Worm (Caenorhabditis elegans) whole organism, L4/young adult: ENCODE results near the gene W06A7.4.

Experiments used
- W03F9.2 ChIP-seq: fragments of 150-350 bp; optimal IDR thresholded peaks from 2 replicates; lab custom pipeline; 2014; ENCODE audit warnings: missing biosample characterization, missing genetic modification characterization
- dao-5 ChIP-seq: sonication (generic microtip); optimal IDR thresholded peaks from 2 replicates; lab custom pipeline; 2016; ENCODE audit warnings: missing genotype, missing genetic modification characterization, moderate library complexity, missing compliant biosample characterization
- him-1 ChIP-seq: sonication (generic microtip); optimal IDR thresholded peaks from 2 replicates; lab custom pipeline; 2016; ENCODE audit warnings: missing genotype, missing genetic modification reagents, missing genetic modification characterization, missing compliant biosample characterization

The W06A7.4 gene

DNA sequence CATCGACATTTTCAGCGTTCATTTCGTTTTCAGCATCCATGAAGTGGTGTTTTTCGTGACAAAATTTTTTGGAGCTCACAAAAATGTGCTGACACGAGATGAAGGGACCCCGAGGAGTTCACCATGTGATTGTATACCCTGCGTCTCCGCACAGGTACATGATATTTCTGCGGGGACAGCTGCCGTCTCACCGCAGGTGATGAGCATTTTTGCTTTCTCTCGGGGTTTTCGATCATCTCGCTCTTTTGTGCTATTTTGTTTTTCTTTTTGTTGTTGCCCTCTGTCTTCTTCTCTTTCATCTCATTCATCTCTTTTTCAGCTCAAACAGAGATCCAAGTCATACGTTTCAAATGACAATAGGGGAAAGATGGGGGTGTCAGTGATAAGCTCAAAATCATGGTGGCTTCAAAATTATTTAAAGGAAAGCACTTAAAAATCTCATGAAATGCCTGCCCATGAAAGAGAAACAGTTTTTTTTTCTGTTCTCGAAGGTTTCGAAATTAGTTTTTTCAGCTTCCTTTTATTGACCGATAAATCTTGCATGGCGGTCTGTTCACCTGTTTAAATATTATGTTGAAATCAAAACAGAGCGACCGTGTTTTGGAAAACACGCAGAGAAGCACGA lies 23.2 kb downstream of the W06A7.4 start, which contains the start of gene ret-1:
TSS of gene ret-1 (minus strand) at position 123 of the 625 bp plus-strand sequence.
- TF ChIP-seq W03F9.2 (tag; lab: Kevin White, UChicago) (no peak), dao-5 (tag; lab: Kevin White, UChicago) (no peak), him-1 (no peak)

ce11 chrV:14848510-14849206 lies 24.4 kb downstream of the W06A7.4 start:
- TF ChIP-seq him-1 (no peak), W03F9.2 (tag; lab: Kevin White, UChicago) (peak; percentile 54), dao-5 (tag; lab: Kevin White, UChicago) (no peak)

DNA sequence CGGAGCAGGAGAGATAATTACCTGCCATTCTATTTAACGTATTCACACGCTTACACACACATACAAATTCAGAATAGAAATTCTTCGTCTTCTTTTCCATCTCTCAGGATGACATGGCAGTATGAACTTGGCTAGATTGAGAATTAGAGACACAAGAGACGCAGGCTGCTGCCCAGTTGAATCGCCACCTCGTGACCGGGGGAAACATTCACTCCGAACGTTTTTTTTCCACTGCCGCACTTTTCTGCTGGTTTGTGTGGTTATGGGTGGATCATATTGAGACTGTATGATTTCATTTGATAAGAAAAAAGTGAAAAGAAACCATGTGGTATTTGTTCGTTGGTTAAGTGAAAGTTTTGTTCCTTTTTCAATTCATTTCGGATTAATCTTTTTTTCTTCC lies 25.4 kb downstream of the W06A7.4 start:
- TF ChIP-seq dao-5 (tag; lab: Kevin White, UChicago) (no peak), W03F9.2 (tag; lab: Kevin White, UChicago) (peak; percentile 64), him-1 (no peak)

- TF ChIP-seq him-1: no peak
- no peak for TF ChIP-seq dao-5 (tag; lab: Kevin White, UChicago)
- TF ChIP-seq W03F9.2 (tag; lab: Kevin White, UChicago): no peak
These were observed 26.3 kb downstream of the W06A7.4 start for ce11 chrV:14850530-14850929.

ce11 chrV:14851206-14851605 lies 27.0 kb downstream of the W06A7.4 start:
- TF ChIP-seq him-1 (peak; percentile 38), dao-5 (tag; lab: Kevin White, UChicago) (no peak), W03F9.2 (tag; lab: Kevin White, UChicago) (no peak)

ce11 chrV:14851972-14852371 lies 27.7 kb downstream of the W06A7.4 start:
- TF ChIP-seq him-1 (no peak), dao-5 (tag; lab: Kevin White, UChicago) (no peak), W03F9.2 (tag; lab: Kevin White, UChicago) (no peak)

ce11 chrV:14852620-14853019 lies 28.4 kb downstream of the W06A7.4 start:
- TF ChIP-seq W03F9.2 (tag; lab: Kevin White, UChicago) (no peak), him-1 (no peak), dao-5 (tag; lab: Kevin White, UChicago) (no peak)

DNA sequence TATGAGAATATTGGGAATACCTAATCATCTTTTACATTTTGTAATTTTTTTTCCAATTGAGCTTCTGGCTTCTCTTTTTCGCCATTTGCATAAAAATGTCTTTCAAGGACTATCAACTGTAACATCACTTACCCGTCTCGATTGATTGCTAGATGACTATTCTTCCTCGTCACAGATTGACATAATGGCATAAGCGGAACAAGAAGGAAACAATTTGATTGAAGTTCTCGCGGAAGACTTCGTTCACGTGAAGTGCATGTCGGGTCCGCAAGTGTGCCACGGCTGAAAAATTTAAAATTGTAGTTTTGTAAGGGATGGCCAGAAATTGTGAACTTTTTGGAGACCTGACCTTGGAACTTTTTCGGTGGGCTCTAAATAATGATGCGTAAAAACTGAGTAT lies 29.5 kb downstream of the W06A7.4 start:
- TF ChIP-seq W03F9.2 (tag; lab: Kevin White, UChicago) (no peak), dao-5 (tag; lab: Kevin White, UChicago) (no peak), him-1 (no peak)

- TF ChIP-seq W03F9.2 (tag; lab: Kevin White, UChicago) (no peak), him-1 (no peak), dao-5 (tag; lab: Kevin White, UChicago) (no peak)
These were observed 30.0 kb downstream of the W06A7.4 start for ce11 chrV:14854261-14854660.

ce11 chrV:14855626-14856025 lies 31.4 kb downstream of the W06A7.4 start:
- TF ChIP-seq dao-5 (tag; lab: Kevin White, UChicago) (no peak), W03F9.2 (tag; lab: Kevin White, UChicago) (no peak), him-1 (peak; percentile 9)

ce11 chrV:14858503-14858902 lies 34.3 kb downstream of the W06A7.4 start, which contains the start of gene npr-13:
npr-13 (minus strand) TSS chrV:14858603.
- TF ChIP-seq him-1: no peak
- no peak for TF ChIP-seq W03F9.2 (tag; lab: Kevin White, UChicago)
- TF ChIP-seq dao-5 (tag; lab: Kevin White, UChicago): no peak

DNA sequence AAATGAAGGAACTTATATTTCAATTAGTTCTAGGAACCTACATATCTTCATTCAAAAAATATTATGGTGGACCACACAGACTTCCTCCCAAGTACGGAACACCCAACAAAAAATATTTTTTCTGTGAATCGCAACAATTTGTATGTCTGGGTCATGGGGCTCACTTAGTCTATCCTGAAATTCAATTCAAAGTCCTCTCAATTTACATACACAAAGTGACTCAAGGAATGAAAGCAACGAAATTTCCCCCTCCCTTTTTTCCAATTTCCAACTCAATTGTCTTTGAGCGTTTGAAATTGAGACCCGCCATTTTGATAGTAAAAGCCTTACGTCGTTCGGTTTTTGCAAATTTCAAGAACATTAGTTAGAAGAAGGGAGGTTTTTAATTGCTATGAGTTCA lies 35.2 kb downstream of the W06A7.4 start:
- TF ChIP-seq W03F9.2 (tag; lab: Kevin White, UChicago) (no peak), him-1 (no peak), dao-5 (tag; lab: Kevin White, UChicago) (no peak)

ce11 chrV:14868181-14868580 lies 44.0 kb downstream of the W06A7.4 start, which contains the start of gene gcy-14:
gcy-14 (minus strand) TSS chrV:14868281.
- no peak for TF ChIP-seq W03F9.2 (tag; lab: Kevin White, UChicago)
- no peak for TF ChIP-seq him-1
- no peak for TF ChIP-seq dao-5 (tag; lab: Kevin White, UChicago)

ce11 chrV:14871365-14871764 lies 47.1 kb downstream of the W06A7.4 start, which contains the start of gene ZC412.3:
ZC412.3 (minus strand) TSS chrV:14871547.
- TF ChIP-seq him-1 (no peak), dao-5 (tag; lab: Kevin White, UChicago) (no peak), W03F9.2 (tag; lab: Kevin White, UChicago) (no peak)
